Worm (Caenorhabditis elegans) whole organism, late embryonic: ENCODE measurements around the gene col-149.

Experiments
- ceh-14 ChIP-seq: sonication (generic microtip); optimal IDR thresholded peaks from 2 replicates; lab custom pipeline; 2016; ENCODE audit warnings: missing genotype, missing genetic modification characterization, missing compliant biosample characterization
- ceh-19 ChIP-seq: fragments of 200-800 bp; sonication (Bioruptor generic); optimal IDR thresholded peaks from 2 replicates; lab custom pipeline; 2018; ENCODE audit warnings: mild to moderate bottlenecking, missing genetic modification characterization, missing compliant biosample characterization
- ets-4 ChIP-seq: sonication (generic microtip); optimal IDR thresholded peaks from 2 replicates; lab custom pipeline; 2016; ENCODE audit warnings: missing genetic modification characterization, missing compliant biosample characterization
- fax-1 ChIP-seq: sonication (generic microtip); optimal IDR thresholded peaks from 2 replicates; lab custom pipeline; 2016; ENCODE audit warnings: missing genotype, missing genetic modification characterization, missing compliant biosample characterization
- fkh-10 ChIP-seq: fragments of 150-350 bp; optimal IDR thresholded peaks from 2 replicates; lab custom pipeline; 2014; ENCODE audit warnings: missing biosample characterization, missing genetic modification reagents, missing genetic modification characterization
- fkh-6 ChIP-seq: sonication (generic microtip); optimal IDR thresholded peaks from 2 replicates; lab custom pipeline; 2016; ENCODE audit warnings: missing genetic modification characterization, missing compliant biosample characterization
- lin-11 ChIP-seq: fragments of 200-800 bp; sonication (Bioruptor generic); optimal IDR thresholded peaks from 2 replicates; lab custom pipeline; 2018; ENCODE audit warnings: mild to moderate bottlenecking, missing genetic modification characterization, missing compliant biosample characterization
- nhr-232 ChIP-seq: sonication (generic microtip); optimal IDR thresholded peaks from 2 replicates; lab custom pipeline; 2016; ENCODE audit warnings: missing genetic modification characterization, missing compliant biosample characterization
- pag-3 ChIP-seq: sonication (generic microtip); optimal IDR thresholded peaks from 2 replicates; lab custom pipeline; 2016; ENCODE audit warnings: missing compliant biosample characterization, missing genetic modification characterization, borderline replicate concordance
- sox-4 ChIP-seq: sonication (generic microtip); optimal IDR thresholded peaks from 2 replicates; lab custom pipeline; 2017; ENCODE audit warnings: mild to moderate bottlenecking, missing genetic modification characterization, inconsistent platforms, missing compliant biosample characterization
- unc-42 ChIP-seq: sonication (generic microtip); optimal IDR thresholded peaks from 2 replicates; lab custom pipeline; 2016; ENCODE audit warnings: missing genotype, missing genetic modification characterization, missing compliant biosample characterization
- ztf-16 ChIP-seq: sonication (generic microtip); optimal IDR thresholded peaks from 2 replicates; lab custom pipeline; 2017; ENCODE audit warnings: missing genetic modification characterization, missing compliant biosample characterization

DNA sequence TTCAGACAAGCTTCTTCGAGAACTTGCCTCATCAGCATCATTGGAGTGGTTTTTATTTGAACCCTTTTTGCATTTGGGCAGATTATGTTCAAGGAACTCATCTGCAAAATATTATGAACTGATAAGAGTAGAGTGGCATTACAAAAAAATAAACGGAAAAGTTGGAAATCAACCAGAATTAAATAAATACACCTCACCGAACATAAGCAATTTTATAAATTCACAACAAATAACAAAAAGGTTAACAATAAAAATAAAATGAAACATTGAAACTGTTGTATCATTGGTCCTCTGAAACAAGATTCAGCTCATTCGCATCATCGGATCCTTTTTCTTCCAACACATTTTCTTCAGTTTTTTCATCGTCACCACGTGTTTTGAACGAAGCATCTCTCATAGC is 24.6 kb upstream of the col-149 start, which contains the start of gene asps-1:
- TF ChIP-seq lin-11 (tag; lab: Kevin White, UChicago): no peak
- no peak for TF ChIP-seq fkh-10 (GFP tag; lab: Kevin White, UChicago)
- TF ChIP-seq fkh-6 (tag; lab: Kevin White, UChicago): no peak
- TF ChIP-seq ets-4 (tag; lab: Kevin White, UChicago): no peak
- no peak for TF ChIP-seq ztf-16 (tag; lab: Kevin White, UChicago)
- no peak for TF ChIP-seq sox-4 (tag; lab: Kevin White, UChicago)
- TF ChIP-seq unc-42 (tag; lab: Kevin White, UChicago): no peak
- no peak for TF ChIP-seq ceh-19 (GFP tag; lab: Kevin White, UChicago)
- TF ChIP-seq nhr-232 (tag; lab: Kevin White, UChicago): no peak
- TF ChIP-seq fax-1: no peak
- TF ChIP-seq ceh-14: no peak
- no peak for TF ChIP-seq pag-3
